Fruit fly (Drosophila melanogaster): ENCODE data around the gene tos.

Gene tos

DNA sequence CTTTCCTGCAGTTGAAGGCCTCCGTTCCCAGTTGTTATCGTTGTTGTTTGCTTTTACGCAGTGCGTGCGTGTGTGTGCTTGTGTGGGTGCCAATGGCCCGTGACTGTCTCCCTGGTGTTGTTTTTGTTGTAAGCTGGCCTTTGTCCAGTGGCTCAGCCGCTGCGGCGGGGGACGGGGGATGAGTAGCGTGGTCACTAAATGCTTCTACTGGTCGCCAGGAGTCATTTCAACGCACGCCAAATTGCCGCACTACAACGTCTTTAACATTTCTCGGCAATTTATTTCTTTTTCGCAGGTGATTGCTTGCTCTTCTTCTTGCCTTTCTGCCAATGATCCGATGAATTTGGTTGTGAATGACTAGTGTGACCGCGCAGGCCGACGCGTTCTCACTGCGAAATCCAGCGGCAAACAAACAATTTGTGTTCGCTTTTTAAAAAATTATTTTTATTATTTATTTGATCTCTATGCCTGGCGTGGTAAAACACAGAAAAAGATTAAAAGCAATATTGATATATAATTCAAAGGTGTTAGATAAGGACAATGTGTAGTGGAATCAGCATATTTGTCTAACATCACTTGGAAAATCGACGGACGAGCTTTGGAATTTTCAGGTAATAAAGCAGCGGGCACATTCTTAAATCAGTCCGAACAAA, 26.5 kb upstream of the tos start, which contains the start of the genes Faf2 and Grip71 (continued):
- peak; percentile 96 for TF ChIP-seq esg (GFP tag; conservative IDR thresholded peaks at IDR 0.05)
- TF ChIP-seq CG2712 (tag; optimal IDR thresholded peaks at IDR 0.05) = peak; percentile 96
- TF ChIP-seq CG11085 (GFP tag; IDR thresholded peaks at IDR 0.05) = peak; percentile 95
- TF ChIP-seq Six4 (GFP tag; optimal IDR thresholded peaks at IDR 0.05) = peak; percentile 71
- peak; percentile 84 for TF ChIP-seq Ravus (GFP tag; IDR thresholded peaks at IDR 0.05)
- peak; percentile 59 for TF ChIP-seq gcm (GFP tag; optimal IDR thresholded peaks at IDR 0.05)
- peak; percentile 77 for TF ChIP-seq psq (GFP tag; optimal IDR thresholded peaks at IDR 0.05)
- TF ChIP-seq CG5953 (GFP tag; IDR thresholded peaks at IDR 0.05) = peak; percentile 89
- TF ChIP-seq GATAe (GFP tag; conservative IDR thresholded peaks at IDR 0.05) = peak; percentile 43
- peak; percentile 94 for TF ChIP-seq ara (GFP tag; IDR thresholded peaks at IDR 0.05)
- TF ChIP-seq CG10654 (GFP tag; optimal IDR thresholded peaks at IDR 0.05) = peak; percentile 92
- TF ChIP-seq CG12942 (GFP tag; optimal IDR thresholded peaks at IDR 0.05) = peak; percentile 93
- peak; percentile 100 for TF ChIP-seq CG7357 (GFP tag; IDR thresholded peaks at IDR 0.05)
- TF ChIP-seq Taf1 (GFP tag; IDR thresholded peaks at IDR 0.05) = peak; percentile 79
- TF ChIP-seq CG17912 (GFP tag; optimal IDR thresholded peaks at IDR 0.05) = peak; percentile 62
- TF ChIP-seq CG14014 (GFP tag; IDR thresholded peaks at IDR 0.05) = peak; percentile 95
- peak; percentile 90 for TF ChIP-seq CG11504 (tag; optimal IDR thresholded peaks at IDR 0.05)
- TF ChIP-seq CG3847 (GFP tag; IDR thresholded peaks at IDR 0.05) = peak; percentile 95
- peak; percentile 75; the same call in 1 of the 2 replicates for TF ChIP-seq bowl (GFP tag; IDR thresholded peaks at IDR 0.05)
- peak; percentile 64; the same call in 1 of the 2 replicates for TF ChIP-seq toy (GFP tag; IDR thresholded peaks at IDR 0.05)
- peak; percentile 76 to 91 for TF ChIP-seq chif (GFP tag; optimal IDR thresholded peaks at IDR 0.05)
- TF ChIP-seq seq (GFP tag; IDR thresholded peaks at IDR 0.05) = peak; percentile 90
- TF ChIP-seq eyg (GFP tag; optimal IDR thresholded peaks at IDR 0.05) = peak; percentile 26
- peak; percentile 63 for TF ChIP-seq CG8281 (tag; optimal IDR thresholded peaks at IDR 0.05)
- TF ChIP-seq CG13296 (GFP tag; optimal IDR thresholded peaks at IDR 0.05) = peak; percentile 57
- no peak for TF ChIP-seq CG8359 (GFP tag; optimal IDR thresholded peaks at IDR 0.05; ENCODE audit: borderline replicate concordance)
- peak; percentile 52 for TF ChIP-seq Hand (GFP tag; optimal IDR thresholded peaks at IDR 0.05)
- peak; percentile 94 for TF ChIP-seq pum (GFP tag; optimal IDR thresholded peaks at IDR 0.05)
- TF ChIP-seq bcd (GFP tag; optimal IDR thresholded peaks at IDR 0.05) = peak; percentile 94
- no peak for TF ChIP-seq mld (GFP tag; IDR thresholded peaks at IDR 0.05; ENCODE audit: partially characterized antibody)
- peak; percentile 81 for TF ChIP-seq CG12104 (GFP tag; optimal IDR thresholded peaks at IDR 0.05)
- peak; percentile 17; the same call in 1 of the 2 replicates for TF ChIP-seq bbx (GFP tag; IDR thresholded peaks at IDR 0.05; ENCODE audit: partially characterized antibody)
- peak; percentile 94 for TF ChIP-seq CG30020 (tag; optimal IDR thresholded peaks at IDR 0.05)
- peak; percentile 92 for TF ChIP-seq CG17359 (tag; optimal IDR thresholded peaks at IDR 0.05)
- no peak for TF ChIP-seq CG42726 (GFP tag; IDR thresholded peaks at IDR 0.05; ENCODE audit: partially characterized antibody)
- peak; percentile 94 for TF ChIP-seq Hsf (GFP tag; optimal IDR thresholded peaks at IDR 0.05)
- peak; percentile 51 for TF ChIP-seq TFAM (GFP tag; optimal IDR thresholded peaks at IDR 0.05)
- TF ChIP-seq CG8089 (GFP tag; optimal IDR thresholded peaks at IDR 0.05) = peak; percentile 33
- TF ChIP-seq chm (GFP tag; IDR thresholded peaks at IDR 0.05) = peak; percentile 86
- TF ChIP-seq CG7271 (tag; optimal IDR thresholded peaks at IDR 0.05) = peak; percentile 71
- TF ChIP-seq CG34422 (GFP tag; IDR thresholded peaks at IDR 0.05) = peak; percentile 97
- TF ChIP-seq CG1647 (GFP tag; optimal IDR thresholded peaks at IDR 0.05) = peak; percentile 86
- TF ChIP-seq CG6813 (GFP tag; optimal IDR thresholded peaks at IDR 0.05) = no peak
- peak; percentile 88 for TF ChIP-seq CG4820 (GFP tag; optimal IDR thresholded peaks at IDR 0.05)
- TF ChIP-seq wdn (GFP tag; IDR thresholded peaks at IDR 0.05) = peak; percentile 93
- TF ChIP-seq Poxn (GFP tag; IDR thresholded peaks at IDR 0.05) = peak; percentile 84
- TF ChIP-seq sens-2 (GFP tag; IDR thresholded peaks at IDR 0.05) = peak; percentile 86
- TF ChIP-seq CG10209 (GFP tag; optimal IDR thresholded peaks at IDR 0.05) = peak; percentile 90
- peak; percentile 88 for TF ChIP-seq Hmr (GFP tag; optimal IDR thresholded peaks at IDR 0.05)
- peak; percentile 88 for TF ChIP-seq Gsc (GFP tag; IDR thresholded peaks at IDR 0.05)

Measured in whole organism, embryonic.